Worm (Caenorhabditis elegans): ENCODE results near the gene F47D12.3.

DNA sequence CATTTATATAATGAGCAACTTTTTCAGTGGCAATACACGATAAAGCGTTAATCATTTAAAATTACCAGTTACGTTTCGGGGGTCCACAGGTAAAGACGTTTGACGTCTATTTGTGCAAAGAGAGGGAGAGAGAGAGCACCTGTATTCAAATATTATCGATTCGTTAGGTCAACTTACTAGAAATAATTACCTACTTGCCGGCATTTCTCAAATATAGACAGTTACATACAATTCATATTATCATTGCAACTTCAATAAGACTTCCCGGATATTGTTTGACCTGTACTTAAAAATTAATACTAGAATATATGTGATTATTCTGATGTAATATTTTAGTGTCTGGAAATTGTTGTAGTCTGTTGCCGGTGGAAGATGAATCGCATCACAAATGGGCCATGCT, 12.4 kb upstream of the F47D12.3 start, which contains the start of gene gadr-3:
- TF ChIP-seq mep-1 (tag; optimal IDR thresholded peaks at IDR 0.05) (no peak), nhr-11 (tag; optimal IDR thresholded peaks at IDR 0.05) (no peak), pag-3 (tag; optimal IDR thresholded peaks at IDR 0.05; ENCODE audit: borderline replicate concordance, insufficient read depth) (no peak), egl-27 (tag; optimal IDR thresholded peaks at IDR 0.05) (no peak)

All from whole organism, L1 larva.